Worm (Caenorhabditis elegans) whole organism, L4/young adult: ENCODE results near the gene pqn-31.
A peak's percentile ranks its signal among the peaks of the same experiment; 100 is the strongest.

Source experiments
- W03F9.2 ChIP-seq: fragments of 150-350 bp; optimal IDR thresholded peaks from 2 replicates; lab custom pipeline; 2014; ENCODE audit warnings: missing biosample characterization, missing genetic modification characterization
- dao-5 ChIP-seq: sonication (generic microtip); optimal IDR thresholded peaks from 2 replicates; lab custom pipeline; 2016; ENCODE audit warnings: missing genotype, missing genetic modification characterization, moderate library complexity, missing compliant biosample characterization
- him-1 ChIP-seq: sonication (generic microtip); optimal IDR thresholded peaks from 2 replicates; lab custom pipeline; 2016; ENCODE audit warnings: missing genotype, missing genetic modification reagents, missing genetic modification characterization, missing compliant biosample characterization

The pqn-31 gene

DNA sequence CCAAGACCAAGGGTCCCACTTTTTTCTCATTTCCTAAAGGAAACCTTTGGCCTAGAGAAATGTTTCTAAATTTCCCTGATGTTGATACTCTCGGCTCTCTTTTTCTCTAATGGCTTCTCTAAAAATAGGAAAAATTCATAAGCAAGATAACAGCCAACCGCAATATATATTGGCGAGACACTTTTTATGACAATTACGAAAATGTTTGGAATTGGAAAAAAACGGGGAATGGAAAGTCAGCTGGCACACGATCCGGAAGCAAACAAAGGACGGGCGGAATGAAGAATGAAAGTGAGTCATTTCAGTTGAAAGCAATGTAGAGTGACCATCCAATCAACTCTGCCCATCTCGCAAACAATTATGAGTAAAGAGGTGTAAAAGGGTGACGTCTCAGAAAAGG is 28.0 kb upstream of the pqn-31 start:
- no peak for TF ChIP-seq dao-5 (tag; lab: Kevin White, UChicago)
- no peak for TF ChIP-seq W03F9.2

ce11 chrV:9082350-9082749 is 27.0 kb upstream of the pqn-31 start:
- no peak for TF ChIP-seq W03F9.2
- TF ChIP-seq him-1 (tag; lab: Kevin White, UChicago) = no peak
- no peak for TF ChIP-seq dao-5 (tag; lab: Kevin White, UChicago)

DNA sequence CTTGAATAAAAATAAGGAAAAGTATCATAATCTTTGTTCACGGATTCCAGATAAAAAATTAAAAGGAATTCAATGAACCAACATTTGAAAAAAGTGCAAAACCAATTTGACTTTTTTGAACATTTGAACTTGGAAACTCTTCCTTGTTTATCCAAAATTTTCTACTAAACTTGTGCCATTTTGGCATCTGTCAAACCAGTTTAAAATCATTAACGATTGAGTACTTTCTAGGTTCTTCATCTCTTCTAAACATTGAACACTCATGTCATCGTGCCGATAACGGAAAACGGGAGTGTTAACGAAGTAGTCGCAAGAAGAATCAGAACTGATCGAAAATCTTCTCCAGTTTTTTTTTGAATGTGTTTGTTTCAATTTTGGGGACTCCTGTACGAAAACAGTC is 25.1 kb upstream of the pqn-31 start:
- TF ChIP-seq him-1 (tag; lab: Kevin White, UChicago) = no peak
- no peak for TF ChIP-seq W03F9.2
- no peak for TF ChIP-seq dao-5 (tag; lab: Kevin White, UChicago)

ce11 chrV:9085845-9086244 is 23.5 kb upstream of the pqn-31 start:
- no peak for TF ChIP-seq W03F9.2
- no peak for TF ChIP-seq dao-5 (tag; lab: Kevin White, UChicago)

ce11 chrV:9088758-9089157 is 20.6 kb upstream of the pqn-31 start:
- TF ChIP-seq him-1 (tag; lab: Kevin White, UChicago) = no peak
- no peak for TF ChIP-seq W03F9.2
- no peak for TF ChIP-seq dao-5 (tag; lab: Kevin White, UChicago)

- no peak for TF ChIP-seq W03F9.2
- TF ChIP-seq him-1 (tag; lab: Kevin White, UChicago) = no peak
- no peak for TF ChIP-seq dao-5 (tag; lab: Kevin White, UChicago)
Measured at ce11 chrV:9092209-9092608, 17.2 kb upstream of the pqn-31 start, which contains the start of gene T27E4.1. TSS of gene T27E4.1 (plus strand) at chrV:9092345.

DNA sequence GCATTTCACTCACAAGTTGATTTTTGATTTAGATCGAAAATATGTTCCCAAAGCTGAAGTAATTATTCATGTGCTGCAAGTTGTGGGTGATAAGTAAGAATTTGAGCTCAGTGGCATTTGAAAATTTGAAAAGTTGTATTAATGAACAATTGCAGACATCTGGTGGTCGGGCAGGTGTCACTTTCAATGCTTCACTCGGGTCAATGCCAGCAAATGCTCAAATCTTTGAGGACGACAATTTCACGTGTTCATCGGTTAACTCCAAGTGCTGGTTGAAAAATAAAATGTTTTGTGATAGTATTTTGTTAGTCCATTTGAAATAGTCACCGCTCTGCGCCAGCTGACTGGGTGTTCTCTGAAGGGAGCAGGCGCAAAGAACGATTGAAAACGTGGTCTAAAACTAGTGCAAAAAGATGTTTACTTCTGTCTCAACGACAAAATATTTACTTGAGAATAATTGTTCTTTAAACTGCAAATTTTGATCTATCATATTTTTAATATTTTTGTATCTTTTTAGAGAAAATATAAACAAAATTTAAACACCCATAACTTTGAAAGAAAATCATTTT is 15.2 kb upstream of the pqn-31 start:
- no peak for TF ChIP-seq W03F9.2
- TF ChIP-seq dao-5 (tag; lab: Kevin White, UChicago) = no peak
- no peak for TF ChIP-seq him-1 (tag; lab: Kevin White, UChicago)

ce11 chrV:9094976-9095375 is 14.4 kb upstream of the pqn-31 start:
- no peak for TF ChIP-seq him-1 (tag; lab: Kevin White, UChicago)
- no peak for TF ChIP-seq dao-5 (tag; lab: Kevin White, UChicago)
- TF ChIP-seq W03F9.2 = no peak

- TF ChIP-seq dao-5 (tag; lab: Kevin White, UChicago) (no peak), W03F9.2 (peak; percentile 32)
Measured at ce11 chrV:9095613-9096317, 13.6 kb upstream of the pqn-31 start, which contains the start of gene F21C10.10. TSS of gene F21C10.10 (plus strand) at chrV:9096267.

DNA sequence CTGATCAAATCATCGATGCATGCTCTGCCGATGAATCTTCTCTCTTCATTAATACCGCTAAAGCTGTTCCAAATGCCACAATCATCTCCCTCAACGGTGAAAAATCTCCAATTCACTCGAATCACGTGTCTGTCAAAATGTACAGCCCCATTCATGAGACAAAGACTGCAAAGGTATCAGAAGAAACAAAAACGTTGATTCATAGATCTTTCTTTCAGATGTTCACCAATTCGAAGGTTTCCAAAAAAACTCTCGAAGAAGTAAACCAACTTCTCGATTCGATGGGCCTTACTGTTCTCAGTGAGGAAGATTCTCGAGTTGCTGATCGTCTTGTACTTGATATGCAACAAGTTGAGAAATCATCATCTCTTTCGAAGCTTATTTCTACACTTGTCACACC is 12.7 kb upstream of the pqn-31 start:
- TF ChIP-seq him-1 (tag; lab: Kevin White, UChicago) = no peak
- no peak for TF ChIP-seq W03F9.2
- no peak for TF ChIP-seq dao-5 (tag; lab: Kevin White, UChicago)

DNA sequence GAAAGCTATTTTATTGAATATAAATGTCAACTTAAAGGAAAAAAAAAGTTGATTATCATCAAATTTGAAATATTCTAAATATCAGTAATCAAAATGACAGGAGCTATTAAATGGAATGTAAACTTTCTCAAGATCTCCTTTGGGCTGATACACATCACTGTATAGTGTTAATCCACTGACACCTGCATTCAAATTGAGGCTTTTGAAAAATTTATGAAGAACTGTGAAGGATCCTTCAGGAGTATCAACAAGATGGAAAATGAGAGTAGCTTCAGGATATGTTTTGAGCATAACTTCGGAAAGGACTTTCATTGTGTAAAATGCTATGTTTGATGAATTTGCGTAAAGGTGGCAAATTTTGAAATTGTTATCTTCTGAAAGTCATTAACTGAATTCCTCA is 12.2 kb upstream of the pqn-31 start:
- TF ChIP-seq W03F9.2 = no peak
- TF ChIP-seq him-1 (tag; lab: Kevin White, UChicago) = no peak
- no peak for TF ChIP-seq dao-5 (tag; lab: Kevin White, UChicago)

ce11 chrV:9098280-9098973 is 11.0 kb upstream of the pqn-31 start, which contains the start of gene F21C10.9:
TSS of gene F21C10.9 (minus strand) at chrV:9098696.
- TF ChIP-seq W03F9.2 (no peak), him-1 (tag; lab: Kevin White, UChicago) (no peak), dao-5 (tag; lab: Kevin White, UChicago) (no peak)

- TF ChIP-seq W03F9.2 = no peak
- TF ChIP-seq him-1 (tag; lab: Kevin White, UChicago) = no peak
- TF ChIP-seq dao-5 (tag; lab: Kevin White, UChicago) = no peak
Measured at ce11 chrV:9101062-9101461, 8.3 kb upstream of the pqn-31 start, which contains the start of gene frpr-6. TSS of gene frpr-6 (minus strand) at chrV:9101162.

DNA sequence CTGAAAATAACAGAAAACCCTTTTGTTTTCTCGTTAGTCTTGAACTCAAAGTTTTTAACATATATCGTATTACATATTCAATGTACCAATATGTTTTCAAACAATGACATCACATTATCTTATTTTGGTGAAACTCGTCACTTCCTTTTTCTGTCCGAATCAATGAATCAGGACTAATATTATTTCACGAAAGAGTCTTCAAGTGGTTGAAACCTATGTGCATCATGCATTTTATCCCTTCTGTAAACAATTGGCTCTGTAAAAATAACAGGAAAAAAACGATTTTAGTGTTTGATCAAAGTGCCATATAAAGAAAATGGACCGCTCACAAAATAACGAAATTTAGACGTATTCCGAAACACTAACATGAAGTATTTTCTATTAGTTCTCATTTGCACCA is 1.2 kb upstream of the pqn-31 start, which contains the start of gene F21C10.18:
Gene F21C10.18 (plus strand): TSS at position 301 of the 400 bp plus-strand sequence.
- TF ChIP-seq him-1 (tag; lab: Kevin White, UChicago) = no peak
- no peak for TF ChIP-seq dao-5 (tag; lab: Kevin White, UChicago)
- no peak for TF ChIP-seq W03F9.2
